Worm (Caenorhabditis elegans): Measurements from ENCODE around the gene exo-1.
A peak's percentile ranks its signal among the peaks of the same experiment; 100 is the strongest.

DNA sequence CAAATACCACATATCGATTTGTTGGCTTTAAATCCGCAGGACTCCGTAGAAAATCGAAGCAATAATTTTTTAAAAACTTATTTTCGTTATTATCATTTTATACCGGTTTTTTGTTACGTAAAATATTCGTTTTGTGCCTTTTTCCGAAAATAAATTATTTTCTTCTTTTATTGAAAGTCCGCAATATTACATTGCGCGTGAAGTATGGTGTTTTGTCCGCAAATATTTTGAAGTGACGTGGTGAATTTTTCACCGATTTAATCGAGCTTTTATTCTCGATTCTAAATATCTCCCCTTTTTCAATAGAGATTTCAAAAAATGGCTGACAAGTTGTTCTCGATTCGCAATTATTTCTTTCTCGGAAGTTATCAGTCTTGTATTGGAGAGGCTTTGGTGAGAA is 2.7 kb downstream of the exo-1 start, which contains the start of gene cope-1:
- TF ChIP-seq daf-16 (GFP tag; optimal IDR thresholded peaks at IDR 0.05) (no peak), daf-16 (tag; optimal IDR thresholded peaks at IDR 0.05) (no peak), ceh-28 (tag; optimal IDR thresholded peaks at IDR 0.05) (no peak), ZK337.2 (GFP tag; IDR thresholded peaks at IDR 0.05) (no peak), nhr-237 (tag; optimal IDR thresholded peaks at IDR 0.05) (no peak), pqm-1 (tag; optimal IDR thresholded peaks at IDR 0.05) (no peak), aly-2 (tag; optimal IDR thresholded peaks at IDR 0.05) (no peak), lsy-2 (tag; optimal IDR thresholded peaks at IDR 0.05) (peak in 1 of 2 experiments; percentile 65), F10B5.3 (tag; optimal IDR thresholded peaks at IDR 0.05) (no peak), madf-9 (GFP tag; conservative IDR thresholded peaks at IDR 0.05) (no peak), nhr-11 (tag; optimal IDR thresholded peaks at IDR 0.05) (no peak), nhr-77 (tag; optimal IDR thresholded peaks at IDR 0.05) (no peak), jun-1 (tag; optimal IDR thresholded peaks at IDR 0.05) (no peak)

Data from whole organism, L4 larva.